Worm (Caenorhabditis elegans) whole organism, mixed stage, embryonic: Measurements from ENCODE around the gene Y46B2A.4.

Experiments used
- hlh-1 ChIP-seq: fragments of 150-350 bp; optimal IDR thresholded peaks from 2 replicates; lab custom pipeline; 2014; ENCODE audit warnings: missing biosample characterization, missing genetic modification reagents, missing genetic modification characterization
- unc-39 ChIP-seq: fragments of 150-350 bp; optimal IDR thresholded peaks from 2 replicates; lab custom pipeline; 2014; ENCODE audit warnings: missing biosample characterization, missing genetic modification characterization
- unc-62 ChIP-seq: fragments of 150-350 bp; optimal IDR thresholded peaks from 2 replicates; lab custom pipeline; 2014; ENCODE audit warnings: missing biosample characterization, missing genetic modification reagents, missing genetic modification characterization

DNA sequence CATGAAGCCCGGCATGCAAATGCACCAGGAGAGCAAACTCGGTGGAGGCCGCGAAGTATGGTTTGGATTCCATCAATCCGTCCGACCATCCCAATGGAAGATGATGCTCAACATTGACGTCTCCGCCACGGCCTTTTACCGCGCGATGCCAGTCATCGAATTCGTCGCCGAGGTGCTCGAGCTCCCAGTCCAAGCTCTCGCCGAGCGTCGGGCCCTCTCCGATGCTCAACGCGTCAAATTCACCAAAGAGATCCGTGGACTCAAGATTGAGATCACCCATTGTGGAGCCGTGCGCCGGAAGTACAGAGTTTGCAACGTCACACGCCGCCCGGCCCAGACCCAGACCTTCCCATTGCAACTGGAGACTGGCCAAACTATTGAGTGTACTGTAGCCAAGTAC, 14.1 kb downstream of the Y46B2A.4 start:
- TF ChIP-seq unc-39 (tag; lab: Kevin White, UChicago) (no peak), unc-62 (GFP tag; lab: Kevin White, UChicago) (no peak), hlh-1 (tag; lab: Kevin White, UChicago) (no peak)
